Fruit fly (Drosophila melanogaster) whole organism, embryonic: Measurements from ENCODE around the gene CG15876.

Experiments
- Blimp-1 ChIP-seq: fragments of 200-800 bp; sonication (Bioruptor generic); optimal IDR thresholded peaks from 3 replicates; lab custom pipeline; 2018; ENCODE audit warnings: missing biosample characterization, missing genetic modification characterization, mild to moderate bottlenecking, moderate library complexity, missing genetic modification reagents
- CG11723 ChIP-seq: fragments of 200-800 bp; sonication (Bioruptor generic); optimal IDR thresholded peaks from 2 replicates; lab custom pipeline; 2017; ENCODE audit warnings: missing biosample characterization, mild to moderate bottlenecking, missing genetic modification characterization
- CG12659 ChIP-seq: fragments of 200-800 bp; sonication (Bioruptor generic); optimal IDR thresholded peaks from 3 replicates; lab custom pipeline; 2017; ENCODE audit warnings: mild to moderate bottlenecking, missing biosample characterization, missing genetic modification reagents, missing genetic modification characterization
- CG1647 ChIP-seq: fragments of 200-800 bp; sonication (Bioruptor generic); optimal IDR thresholded peaks from 3 replicates; lab custom pipeline; 2016; ENCODE audit warnings: missing biosample characterization, missing genetic modification characterization
- CG16779 ChIP-seq: fragments of 200-800 bp; sonication (Bioruptor generic); IDR thresholded peaks from 2 replicates; pipeline ENCODE4 v1.3.6; 2022; ENCODE audit warnings: missing biosample characterization, missing genetic modification characterization
- CG1832 ChIP-seq: fragments of 200-800 bp; sonication (Bioruptor generic); optimal IDR thresholded peaks from 2 replicates; lab custom pipeline; 2017; ENCODE audit warnings: missing biosample characterization, mild to moderate bottlenecking, missing genetic modification characterization, inconsistent platforms
- CG33213 ChIP-seq: fragments of 200-800 bp; sonication (Bioruptor generic); optimal IDR thresholded peaks from 3 replicates; lab custom pipeline; 2016; ENCODE audit warnings: missing biosample characterization, missing genetic modification characterization
- CG33557 ChIP-seq: fragments of 200-800 bp; sonication (Bioruptor generic); optimal IDR thresholded peaks from 2 replicates; lab custom pipeline; 2019; ENCODE audit warnings: missing biosample characterization, mild to moderate bottlenecking, missing genetic modification characterization, moderate library complexity
- CG4730 ChIP-seq: fragments of 200-800 bp; sonication (Bioruptor generic); IDR thresholded peaks from 2 replicates; pipeline ENCODE4 v1.3.6; 2022; ENCODE audit warnings: missing biosample characterization, missing genetic modification characterization
- CG4854 ChIP-seq: fragments of 200-800 bp; sonication (Bioruptor generic); optimal IDR thresholded peaks from 2 replicates; lab custom pipeline; 2016; ENCODE audit warnings: missing biosample characterization, missing genetic modification characterization, inconsistent platforms
- CG6765 ChIP-seq: fragments of 200-800 bp; sonication (Bioruptor generic); optimal IDR thresholded peaks from 3 replicates; lab custom pipeline; 2017; ENCODE audit warnings: missing biosample characterization, mild to moderate bottlenecking, missing genetic modification characterization
- CG7271 ChIP-seq: fragments of 200-800 bp; sonication (Bioruptor generic); optimal IDR thresholded peaks from 2 replicates; lab custom pipeline; 2018; ENCODE audit warnings: missing biosample characterization, mild to moderate bottlenecking, missing genetic modification characterization, moderate library complexity
- CG7786 ChIP-seq: fragments of 200-800 bp; sonication (Bioruptor generic); optimal IDR thresholded peaks from 2 replicates; lab custom pipeline; 2016; ENCODE audit warnings: missing biosample characterization, missing genetic modification characterization
- CG7839 ChIP-seq: fragments of 200-800 bp; sonication (Bioruptor generic); optimal IDR thresholded peaks from 3 replicates; lab custom pipeline; 2018; ENCODE audit warnings: missing biosample characterization, mild to moderate bottlenecking, missing genetic modification characterization, moderate library complexity
- CTCF ChIP-seq: fragments of 200-800 bp; sonication (Bioruptor generic); optimal IDR thresholded peaks from 2 replicates; lab custom pipeline; 2017; ENCODE audit warnings: missing biosample characterization, mild to moderate bottlenecking, missing genetic modification characterization, moderate library complexity
- CkIIα-i1 ChIP-seq: fragments of 200-800 bp; sonication (Bioruptor generic); IDR thresholded peaks from 2 replicates; pipeline ENCODE4 v1.3.6; 2022; ENCODE audit warnings: missing biosample characterization, missing genetic modification characterization
- Drgx ChIP-seq: fragments of 200-800 bp; sonication (Bioruptor generic); IDR thresholded peaks from 2 replicates; pipeline ENCODE4 v1.3.6; 2022; ENCODE audit warnings: missing biosample characterization, missing genetic modification characterization
- Fer3 ChIP-seq: fragments of 200-800 bp; sonication (Bioruptor generic); optimal IDR thresholded peaks from 2 replicates; lab custom pipeline; 2018; ENCODE audit warnings: missing biosample characterization, mild to moderate bottlenecking, missing genetic modification characterization, moderate library complexity
- HLHmδ ChIP-seq: fragments of 200-800 bp; sonication (Bioruptor generic); optimal IDR thresholded peaks from 2 replicates; lab custom pipeline; 2018; ENCODE audit warnings: missing biosample characterization, mild to moderate bottlenecking, missing genetic modification characterization, moderate library complexity
- Hr51 ChIP-seq, 2 experiments: fragments of 200-800 bp; sonication (Bioruptor generic); optimal IDR thresholded peaks; 2 replicates in 1 of 2; 3 replicates in 1 of 2; lab custom pipeline; 2016 to 2018; ENCODE audit warnings: missing biosample characterization in 2 of 2, missing genetic modification characterization in 2 of 2, mild to moderate bottlenecking in 1 of 2, moderate library complexity in 1 of 2
- Hr78 ChIP-seq, 2 experiments: fragments of 200-800 bp in 1 of 2; fragments of >200 bp in 1 of 2; sonication (Bioruptor generic) in 1 of 2; optimal IDR thresholded peaks; 2 replicates each; lab custom pipeline; 2017 to 2019; ENCODE audit warnings: missing biosample characterization in 2 of 2, missing genetic modification characterization in 2 of 2, mild to moderate bottlenecking in 1 of 2, moderate library complexity in 1 of 2
- Max ChIP-seq: fragments of 200-800 bp; sonication (Bioruptor generic); optimal IDR thresholded peaks from 2 replicates; lab custom pipeline; 2016; ENCODE audit warnings: missing biosample characterization, mild to moderate bottlenecking, missing genetic modification characterization
- Myb ChIP-seq: fragments of 200-800 bp; sonication (Bioruptor generic); optimal IDR thresholded peaks from 2 replicates; lab custom pipeline; 2016; ENCODE audit warnings: missing biosample characterization, missing genetic modification characterization
- NK7.1 ChIP-seq: fragments of 200-800 bp; sonication (Bioruptor generic); optimal IDR thresholded peaks from 3 replicates; lab custom pipeline; 2016; ENCODE audit warnings: missing biosample characterization, missing genetic modification characterization
- Nf-YC ChIP-seq: fragments of 200-800 bp; optimal IDR thresholded peaks from 3 replicates; lab custom pipeline; 2019; ENCODE audit warnings: missing biosample characterization, mild to moderate bottlenecking, missing genetic modification characterization, moderate library complexity
- Opbp ChIP-seq: fragments of 200-800 bp; sonication (Bioruptor generic); IDR thresholded peaks from 3 replicates; pipeline ENCODE4 v1.3.6; 2022; ENCODE audit warnings: missing biosample characterization, missing genetic modification characterization; ENCODE audit not compliant: partially characterized antibody
- Rfx ChIP-seq: fragments of 200-800 bp; sonication (Bioruptor generic); IDR thresholded peaks from 2 replicates; pipeline ENCODE4 v1.3.6; 2022; ENCODE audit warnings: missing biosample characterization, missing genetic modification characterization
- Vsx1 ChIP-seq: fragments of 200-800 bp; sonication (Bioruptor generic); optimal IDR thresholded peaks from 2 replicates; lab custom pipeline; 2017; ENCODE audit warnings: missing biosample characterization, mild to moderate bottlenecking, missing genetic modification characterization, missing genetic modification reagents
- amos ChIP-seq: fragments of 200-800 bp; sonication (Bioruptor generic); IDR thresholded peaks from 2 replicates; pipeline ENCODE4 v1.3.6; 2022; ENCODE audit warnings: missing biosample characterization, missing genetic modification characterization; ENCODE audit not compliant: partially characterized antibody
- bcd ChIP-seq: fragments of 200-800 bp; sonication (Bioruptor generic); optimal IDR thresholded peaks from 2 replicates; lab custom pipeline; 2017; ENCODE audit warnings: missing biosample characterization, mild to moderate bottlenecking, missing genetic modification characterization
- dan ChIP-seq: fragments of 200-800 bp; sonication (Bioruptor generic); IDR thresholded peaks from 2 replicates; pipeline ENCODE4 v1.3.6; 2022; ENCODE audit warnings: missing biosample characterization, missing genetic modification characterization
- fd3F ChIP-seq: fragments of 200-800 bp; sonication (Bioruptor generic); optimal IDR thresholded peaks from 2 replicates; lab custom pipeline; 2018; ENCODE audit warnings: missing biosample characterization, mild to moderate bottlenecking, missing genetic modification characterization, moderate library complexity
- gce ChIP-seq: fragments of 200-800 bp; sonication (Bioruptor generic); IDR thresholded peaks from 3 replicates; pipeline ENCODE4 v1.3.6; 2022; ENCODE audit warnings: missing biosample characterization, missing genetic modification characterization
- h ChIP-seq: fragments of >200 bp; optimal IDR thresholded peaks from 2 replicates; lab custom pipeline; 2017
- hb ChIP-seq: fragments of 200-800 bp; sonication (Bioruptor generic); IDR thresholded peaks from 3 replicates; pipeline ENCODE4 v1.3.6; 2022; ENCODE audit warnings: missing biosample characterization, missing genetic modification characterization; ENCODE audit not compliant: partially characterized antibody
- kah ChIP-seq: fragments of 200-800 bp; sonication (Bioruptor generic); optimal IDR thresholded peaks from 2 replicates; lab custom pipeline; 2018; ENCODE audit warnings: missing biosample characterization, mild to moderate bottlenecking, missing genetic modification characterization
- lov ChIP-seq, 2 experiments: fragments of 200-800 bp in 1 of 2; fragments of >200 bp in 1 of 2; sonication (Bioruptor generic) in 1 of 2; IDR thresholded peaks in 1 of 2; optimal IDR thresholded peaks in 1 of 2; 2 replicates in 1 of 2; 3 replicates in 1 of 2; pipeline versions ENCODE4 v1.3.6 to Lab custom; 2017 to 2022; ENCODE audit warnings: missing biosample characterization in 1 of 2, missing genetic modification characterization in 1 of 2
- mirr ChIP-seq: fragments of 200-800 bp; sonication (Bioruptor generic); optimal IDR thresholded peaks from 3 replicates; lab custom pipeline; 2018; ENCODE audit warnings: missing biosample characterization, mild to moderate bottlenecking, missing genetic modification characterization
- org-1 ChIP-seq: fragments of 200-800 bp; sonication (Bioruptor generic); optimal IDR thresholded peaks from 2 replicates; lab custom pipeline; 2017; ENCODE audit warnings: missing biosample characterization, missing genetic modification characterization
- pan ChIP-seq, 4 experiments: fragments of >200 bp in 3 of 4; fragments of 200-800 bp in 1 of 4; sonication (Bioruptor generic) in 1 of 4; optimal IDR thresholded peaks in 3 of 4; IDR thresholded peaks in 1 of 4; 2 replicates each; pipeline versions ENCODE4 v1.3.6 to Lab custom; 2017 to 2022; ENCODE audit warnings: missing biosample characterization in 2 of 4, missing genetic modification characterization in 2 of 4, mixed read lengths in 1 of 4
- pros ChIP-seq: fragments of 200-800 bp; sonication (Bioruptor generic); optimal IDR thresholded peaks from 3 replicates; lab custom pipeline; 2019; ENCODE audit warnings: missing biosample characterization, mild to moderate bottlenecking, missing genetic modification characterization, moderate library complexity
- sim ChIP-seq: fragments of 200-800 bp; sonication (Bioruptor generic); IDR thresholded peaks from 2 replicates; pipeline ENCODE4 v1.3.6; 2022; ENCODE audit warnings: missing biosample characterization, missing genetic modification characterization
- sna ChIP-seq: fragments of 200-800 bp; sonication (Bioruptor generic); IDR thresholded peaks from 2 replicates; pipeline ENCODE4 v1.3.6; 2022; ENCODE audit warnings: missing biosample characterization, missing genetic modification characterization; ENCODE audit not compliant: partially characterized antibody
- stc ChIP-seq: fragments of 200-800 bp; sonication (Bioruptor generic); IDR thresholded peaks from 2 replicates; pipeline ENCODE4 v1.3.6; 2022; ENCODE audit warnings: missing biosample characterization, missing genetic modification characterization
- tin ChIP-seq: fragments of 200-800 bp; sonication (Bioruptor generic); optimal IDR thresholded peaks from 3 replicates; lab custom pipeline; 2016; ENCODE audit warnings: missing biosample characterization, missing genetic modification characterization
- tio ChIP-seq: fragments of 200-800 bp; sonication (Bioruptor generic); optimal IDR thresholded peaks from 2 replicates; lab custom pipeline; 2017; ENCODE audit warnings: missing biosample characterization, missing genetic modification characterization, inconsistent platforms
- vnd ChIP-seq: fragments of 200-800 bp; sonication (Bioruptor generic); IDR thresholded peaks from 3 replicates; pipeline ENCODE4 v1.3.6; 2022; ENCODE audit warnings: missing biosample characterization, missing genetic modification characterization; ENCODE audit not compliant: partially characterized antibody
- zfh1 ChIP-seq: fragments of 200-800 bp; sonication (Bioruptor generic); IDR thresholded peaks from 3 replicates; pipeline ENCODE4 v1.3.6; 2022; ENCODE audit warnings: missing biosample characterization, missing genetic modification characterization

The CG15876 gene

DNA sequence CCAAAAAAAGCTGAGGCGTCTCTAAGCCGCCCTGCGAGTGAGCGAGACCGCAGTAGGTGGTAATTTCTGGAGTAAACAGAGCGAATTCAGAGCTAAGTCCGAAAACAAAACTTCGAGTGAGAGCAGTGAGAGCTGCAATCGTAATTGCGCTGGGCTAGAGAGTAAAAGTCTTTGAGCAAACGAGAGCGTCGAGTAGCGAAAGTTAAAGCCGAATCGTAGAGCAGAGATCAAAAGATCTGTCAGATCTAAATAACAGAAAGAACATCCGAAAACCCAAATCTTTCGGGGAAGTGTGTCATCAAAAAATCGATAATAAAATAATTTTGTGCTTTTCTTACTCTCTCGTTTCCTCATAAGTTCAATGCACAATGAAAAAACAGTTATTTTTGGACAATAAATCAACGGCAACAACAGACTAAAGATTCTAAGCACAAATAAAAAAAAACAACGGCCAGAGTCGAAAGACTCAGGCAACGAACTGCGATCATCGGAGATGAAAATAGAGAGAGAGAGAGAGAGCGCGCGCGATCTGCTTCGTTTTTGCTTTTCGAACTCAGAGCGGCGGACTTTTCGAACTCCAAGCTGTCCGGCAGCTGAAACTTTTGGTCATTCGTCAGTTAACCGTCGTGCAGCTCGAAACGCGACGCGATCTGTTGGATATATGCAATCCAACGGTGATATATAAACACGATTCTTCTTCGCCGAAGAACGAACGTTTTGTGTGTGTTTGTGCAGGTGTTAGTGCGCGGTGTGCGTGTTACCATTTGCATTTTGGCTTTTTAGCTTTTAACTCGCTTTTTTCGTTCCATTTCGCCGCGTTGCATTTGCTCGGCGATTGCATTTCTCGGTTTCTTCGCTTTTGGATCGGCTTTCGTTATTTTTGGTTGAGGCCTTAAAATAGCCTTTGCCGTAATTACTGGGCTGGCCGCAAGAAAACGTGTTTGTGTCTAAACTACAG, 2.2 kb downstream of the CG15876 start, which contains the start of gene RhoGEF64C (continued):
- no peak for TF ChIP-seq stc (GFP tag; lab: Robert Waterston, UW)
- TF ChIP-seq CTCF (GFP tag; lab: Kevin White, UChicago): no peak
- no peak for TF ChIP-seq CG1832
- no peak for TF ChIP-seq h
- TF ChIP-seq dan (GFP tag; lab: Robert Waterston, UW): no peak
- TF ChIP-seq sim (GFP tag; lab: Robert Waterston, UW): no peak
- TF ChIP-seq CG7786: no peak
- TF ChIP-seq Drgx: no peak
- no peak for TF ChIP-seq HLHmδ
- TF ChIP-seq hb (GFP tag; lab: Robert Waterston, UW): no peak
- TF ChIP-seq Fer3: no peak
- TF ChIP-seq CG7839 (tag; lab: Kevin White, UChicago): no peak
- no peak for TF ChIP-seq NK7.1
- no peak for TF ChIP-seq Myb (GFP tag; lab: Kevin White, UChicago)
- TF ChIP-seq Vsx1 (GFP tag; lab: Kevin White, UChicago): no peak
- no peak for TF ChIP-seq CG4854 (GFP tag; lab: Kevin White, UChicago)
- no peak for TF ChIP-seq Opbp
- no peak for TF ChIP-seq Max (GFP tag; lab: Kevin White, UChicago)
- no peak for TF ChIP-seq Nf-YC (tag; lab: Kevin White, UChicago)
- no peak for TF ChIP-seq CG12659
- TF ChIP-seq pros: no peak
- TF ChIP-seq CG11723 (GFP tag; lab: Kevin White, UChicago): no peak
- no peak for TF ChIP-seq org-1
- no peak for TF ChIP-seq Hr78 (GFP tag; optimal IDR thresholded peaks at IDR 0.05; lab: Kevin White, UChicago)
- no peak for TF ChIP-seq CG33213
- TF ChIP-seq CG33557 (GFP tag; lab: Kevin White, UChicago): no peak
- TF ChIP-seq CG1647 (GFP tag; lab: Kevin White, UChicago): no peak
- no peak for TF ChIP-seq lov (optimal IDR thresholded peaks at IDR 0.05; lab: Kevin White, UChicago)
- TF ChIP-seq lov (GFP tag; IDR thresholded peaks at IDR 0.05; lab: Robert Waterston, UW): no peak
- no peak for TF ChIP-seq CG16779
- TF ChIP-seq Rfx (GFP tag; lab: Robert Waterston, UW): no peak
- TF ChIP-seq tio (GFP tag; lab: Kevin White, UChicago): no peak
- TF ChIP-seq CG7271 (tag; lab: Kevin White, UChicago): no peak
- TF ChIP-seq bcd (GFP tag; lab: Kevin White, UChicago): no peak
- no peak for TF ChIP-seq kah (GFP tag; lab: Kevin White, UChicago)
- no peak for TF ChIP-seq CG6765 (GFP tag; lab: Kevin White, UChicago)
- no peak for TF ChIP-seq fd3F (GFP tag; lab: Kevin White, UChicago)
- TF ChIP-seq amos (GFP tag; lab: Robert Waterston, UW): peak; percentile 11; the same call in 1 of the 2 replicates
- no peak for TF ChIP-seq mirr
- TF ChIP-seq vnd (GFP tag; lab: Robert Waterston, UW): no peak
- no peak for TF ChIP-seq gce (GFP tag; lab: Robert Waterston, UW)
- TF ChIP-seq Hr51 (GFP tag; optimal IDR thresholded peaks at IDR 0.05; lab: Kevin White, UChicago): no peak
- TF ChIP-seq CG4730: no peak
- peak; percentile 79 for TF ChIP-seq Blimp-1 (GFP tag; lab: Kevin White, UChicago)
- no peak for TF ChIP-seq tin (GFP tag; lab: Kevin White, UChicago)
- no peak for TF ChIP-seq CkIIα-i1
- no peak for TF ChIP-seq sna (GFP tag; lab: Robert Waterston, UW)
- no peak for TF ChIP-seq zfh1 (GFP tag; lab: Robert Waterston, UW)
- no peak for TF ChIP-seq pan (optimal IDR thresholded peaks at IDR 0.05; lab: Kevin White, UChicago)
- TF ChIP-seq pan (GFP tag; optimal IDR thresholded peaks at IDR 0.05 in 1 of 2, IDR thresholded peaks at IDR 0.05 in 1 of 2): no peak
